Fruit fly (Drosophila melanogaster): ENCODE results near the gene CG42554.

CG42554 gene

dm6 chr3L:813229-813837, 22.1 kb upstream of the CG42554 start:
- no peak for TF ChIP-seq br (GFP tag; optimal IDR thresholded peaks at IDR 0.05)
- TF ChIP-seq sage (GFP tag; optimal IDR thresholded peaks at IDR 0.05), result no peak
- peak; percentile 32 for TF ChIP-seq ey (GFP tag; optimal IDR thresholded peaks at IDR 0.05)
- peak in 1 of 2 experiments; percentile 18 for TF ChIP-seq foxo (GFP tag; optimal IDR thresholded peaks at IDR 0.05)
- peak; percentile 10 for TF ChIP-seq h (GFP tag; optimal IDR thresholded peaks at IDR 0.05)
- TF ChIP-seq Sp1 (GFP tag; optimal IDR thresholded peaks at IDR 0.05), result no peak

dm6 chr3L:813911-814310, 21.6 kb upstream of the CG42554 start:
- TF ChIP-seq Dif (GFP tag; optimal IDR thresholded peaks at IDR 0.05; ENCODE audit: partially characterized antibody) (no peak), tai (GFP tag; optimal IDR thresholded peaks at IDR 0.05) (no peak), psq (GFP tag; optimal IDR thresholded peaks at IDR 0.05) (no peak), Hnf4 (GFP tag; optimal IDR thresholded peaks at IDR 0.05) (no peak), CG9705 (GFP tag; optimal IDR thresholded peaks at IDR 0.05) (no peak), br (GFP tag; optimal IDR thresholded peaks at IDR 0.05) (no peak), Abd-B (GFP tag; optimal IDR thresholded peaks at IDR 0.05) (no peak), sv (GFP tag; optimal IDR thresholded peaks at IDR 0.05) (no peak), Hr78 (GFP tag; optimal IDR thresholded peaks at IDR 0.05) (no peak), Jra (GFP tag; optimal IDR thresholded peaks at IDR 0.05) (no peak), Dfd (GFP tag; optimal IDR thresholded peaks at IDR 0.05) (no peak), Rel (GFP tag; optimal IDR thresholded peaks at IDR 0.05) (no peak), Rel (tag; optimal IDR thresholded peaks at IDR 0.05) (no peak), HLH106 (tag; optimal IDR thresholded peaks at IDR 0.05) (no peak), jim (GFP tag; optimal IDR thresholded peaks at IDR 0.05) (no peak), Hr83 (GFP tag; optimal IDR thresholded peaks at IDR 0.05; ENCODE audit: poor library complexity, severe bottlenecking) (no peak), N (GFP tag; optimal IDR thresholded peaks at IDR 0.05) (no peak), ey (GFP tag; optimal IDR thresholded peaks at IDR 0.05) (no peak)

DNA sequence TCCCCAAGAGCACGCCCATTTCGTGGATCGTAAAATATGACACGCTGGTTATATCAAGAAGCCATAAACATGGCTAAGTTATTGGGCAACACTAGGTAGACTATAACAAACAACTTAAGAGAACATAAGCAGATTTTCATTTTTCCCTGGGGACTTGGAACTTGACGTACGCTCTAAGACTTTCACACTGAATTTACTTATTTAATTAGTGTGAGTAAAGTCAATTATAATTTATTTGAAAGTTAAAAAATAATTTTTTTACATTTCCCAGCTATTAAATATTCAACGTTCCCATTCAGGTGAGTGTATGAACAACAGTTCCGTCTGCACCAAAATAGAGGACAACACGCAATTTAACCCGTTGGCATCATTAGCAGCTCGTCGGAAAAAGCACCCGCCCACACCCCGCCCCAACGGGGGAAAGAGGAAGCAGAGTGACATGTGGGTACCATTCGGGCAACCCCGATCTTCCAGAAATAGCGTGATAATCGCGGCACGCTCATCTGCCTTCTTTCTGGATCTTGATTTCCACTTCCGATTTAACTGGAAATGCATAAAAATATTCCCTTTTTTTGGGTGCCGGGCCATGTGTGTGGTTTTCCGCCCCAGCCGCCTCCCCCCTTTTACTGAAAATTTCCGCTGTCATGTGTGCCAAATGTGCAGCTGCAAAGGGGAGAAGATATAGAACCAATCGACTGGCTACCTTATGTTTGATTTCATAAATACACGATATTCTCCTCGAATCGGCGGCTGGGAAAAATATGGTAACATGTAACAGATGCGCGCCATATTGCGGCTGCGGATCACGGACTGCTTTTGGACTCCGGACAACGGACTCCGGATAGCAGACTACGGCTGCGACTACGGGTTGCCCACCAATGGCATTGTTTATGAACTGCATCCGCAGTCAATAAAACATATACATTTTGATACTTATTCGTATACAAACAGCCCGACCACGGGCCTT, 20.0 kb upstream of the CG42554 start:
- TF ChIP-seq dmrt93B (GFP tag; optimal IDR thresholded peaks at IDR 0.05) (no peak), CrebA (GFP tag; optimal IDR thresholded peaks at IDR 0.05; ENCODE audit: borderline replicate concordance) (no peak), Vsx2 (GFP tag; optimal IDR thresholded peaks at IDR 0.05; ENCODE audit: partially characterized antibody) (no peak), foxo (GFP tag; optimal IDR thresholded peaks at IDR 0.05) (no peak), Sp1 (GFP tag; optimal IDR thresholded peaks at IDR 0.05) (no peak), woc (GFP tag; optimal IDR thresholded peaks at IDR 0.05) (no peak)

DNA sequence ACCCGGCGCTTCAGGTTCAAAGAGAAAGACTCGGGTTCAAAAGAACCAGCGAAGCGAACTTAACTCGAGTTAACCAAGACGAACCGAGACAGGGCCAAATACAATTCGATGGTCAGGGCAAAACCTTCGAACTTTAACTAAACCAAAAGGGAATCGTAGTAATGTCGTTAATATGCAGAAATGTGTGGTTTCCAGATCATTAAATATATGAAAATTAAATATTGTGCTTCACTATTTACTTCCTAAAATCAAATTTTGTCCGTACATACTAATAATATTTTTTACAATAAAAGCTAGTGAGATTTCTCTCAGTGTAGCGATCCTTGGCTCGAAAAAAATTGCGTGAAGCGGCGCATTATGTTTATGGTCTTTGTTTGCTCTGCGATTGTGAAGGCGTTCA, 17.8 kb upstream of the CG42554 start:
- TF ChIP-seq HLH106 (tag; optimal IDR thresholded peaks at IDR 0.05) (peak; percentile 61), Sp1 (GFP tag; optimal IDR thresholded peaks at IDR 0.05) (peak; percentile 43), pan (optimal IDR thresholded peaks at IDR 0.05) (no peak), dl (GFP tag; optimal IDR thresholded peaks at IDR 0.05; ENCODE audit: insufficient read depth in 1 of 2, partially characterized antibody in 2 of 2) (no peak), tai (GFP tag; optimal IDR thresholded peaks at IDR 0.05) (peak; percentile 56), Vsx2 (GFP tag; optimal IDR thresholded peaks at IDR 0.05; ENCODE audit: partially characterized antibody) (no peak), ey (GFP tag; optimal IDR thresholded peaks at IDR 0.05) (peak; percentile 61), Abd-B (GFP tag; optimal IDR thresholded peaks at IDR 0.05) (no peak), br (GFP tag; optimal IDR thresholded peaks at IDR 0.05) (peak; percentile 63), usp (GFP tag; optimal IDR thresholded peaks at IDR 0.05) (no peak), fru (GFP tag; optimal IDR thresholded peaks at IDR 0.05) (peak; percentile 68), jim (GFP tag; optimal IDR thresholded peaks at IDR 0.05) (no peak), rgr (GFP tag; optimal IDR thresholded peaks at IDR 0.05) (peak; percentile 62), h (GFP tag; optimal IDR thresholded peaks at IDR 0.05) (peak; percentile 66), Mio (GFP tag; optimal IDR thresholded peaks at IDR 0.05) (no peak), psq (GFP tag; optimal IDR thresholded peaks at IDR 0.05) (peak; percentile 44), sage (GFP tag; optimal IDR thresholded peaks at IDR 0.05) (peak; percentile 37), CG32264 (GFP tag; optimal IDR thresholded peaks at IDR 0.05) (no peak), Dfd (GFP tag; optimal IDR thresholded peaks at IDR 0.05) (no peak), Hr78 (GFP tag; optimal IDR thresholded peaks at IDR 0.05) (no peak), Hnf4 (GFP tag; optimal IDR thresholded peaks at IDR 0.05) (peak; percentile 55), foxo (GFP tag; optimal IDR thresholded peaks at IDR 0.05) (peak in 1 of 2 experiments; percentile 43), Dif (GFP tag; optimal IDR thresholded peaks at IDR 0.05; ENCODE audit: partially characterized antibody) (no peak), woc (GFP tag; optimal IDR thresholded peaks at IDR 0.05) (peak; percentile 44), Rel (GFP tag; optimal IDR thresholded peaks at IDR 0.05) (no peak), Rel (tag; optimal IDR thresholded peaks at IDR 0.05) (no peak), Myc (optimal IDR thresholded peaks at IDR 0.05) (no peak), CrebA (GFP tag; optimal IDR thresholded peaks at IDR 0.05; ENCODE audit: borderline replicate concordance) (no peak), brk (GFP tag; optimal IDR thresholded peaks at IDR 0.05) (peak; percentile 63), OdsH (GFP tag; optimal IDR thresholded peaks at IDR 0.05) (peak; percentile 63), dsf (GFP tag; optimal IDR thresholded peaks at IDR 0.05; ENCODE audit: borderline replicate concordance) (no peak), sv (GFP tag; optimal IDR thresholded peaks at IDR 0.05) (no peak)

Data from whole organism, wandering third instar larva.